Fruit fly (Drosophila melanogaster) whole organism, prepupa: ENCODE measurements around the gene Ugt304A1.

Experiments used
- CG10631 ChIP-seq: fragments of 200-800 bp; sonication (Bioruptor generic); optimal IDR thresholded peaks from 2 replicates; lab custom pipeline; 2016; ENCODE audit warnings: missing biosample characterization, missing genetic modification characterization
- CG10669 ChIP-seq: fragments of 200-800 bp; sonication (Bioruptor generic); optimal IDR thresholded peaks from 3 replicates; lab custom pipeline; 2018; ENCODE audit warnings: missing biosample characterization, mild to moderate bottlenecking, missing genetic modification characterization, moderate library complexity
- CG11294 ChIP-seq: fragments of 200-800 bp; sonication (Bioruptor generic); IDR thresholded peaks from 2 replicates; pipeline ENCODE4 v1.3.6; 2022; ENCODE audit warnings: missing biosample characterization, missing genetic modification characterization
- CG11902 ChIP-seq: fragments of 200-800 bp; sonication (Bioruptor generic); optimal IDR thresholded peaks from 3 replicates; lab custom pipeline; 2016; ENCODE audit warnings: missing biosample characterization, missing genetic modification characterization
- CG15336 ChIP-seq: fragments of 200-800 bp; sonication (Bioruptor generic); IDR thresholded peaks from 2 replicates; pipeline ENCODE4 v1.3.6; 2022; ENCODE audit warnings: missing biosample characterization, missing genetic modification characterization
- CG1621 ChIP-seq: fragments of 200-800 bp; sonication (Bioruptor generic); optimal IDR thresholded peaks from 3 replicates; lab custom pipeline; 2018; ENCODE audit warnings: missing biosample characterization, mild to moderate bottlenecking, missing genetic modification characterization
- CG16779 ChIP-seq: fragments of 200-800 bp; sonication (Bioruptor generic); optimal IDR thresholded peaks from 3 replicates; lab custom pipeline; 2017; ENCODE audit warnings: missing biosample characterization, mild to moderate bottlenecking, missing genetic modification characterization
- CG3032 ChIP-seq: fragments of 200-800 bp; optimal IDR thresholded peaks from 2 replicates; lab custom pipeline; 2019; ENCODE audit warnings: missing biosample characterization, mild to moderate bottlenecking, missing genetic modification characterization, moderate library complexity
- CG31627 ChIP-seq: fragments of 200-800 bp; sonication (Bioruptor generic); optimal IDR thresholded peaks from 3 replicates; lab custom pipeline; 2016; ENCODE audit warnings: missing biosample characterization, missing genetic modification characterization
- CG32006 ChIP-seq: fragments of 200-800 bp; sonication (Bioruptor generic); optimal IDR thresholded peaks from 3 replicates; lab custom pipeline; 2017; ENCODE audit warnings: missing biosample characterization, mild to moderate bottlenecking, missing genetic modification characterization
- CG3919 ChIP-seq: fragments of 200-800 bp; sonication (Bioruptor generic); optimal IDR thresholded peaks from 3 replicates; lab custom pipeline; 2016; ENCODE audit warnings: missing biosample characterization, missing genetic modification characterization
- CG6163 ChIP-seq: fragments of 200-800 bp; sonication (Bioruptor generic); IDR thresholded peaks from 3 replicates; pipeline ENCODE4 v1.3.6; 2022; ENCODE audit warnings: missing biosample characterization, missing genetic modification characterization
- CG6792 ChIP-seq: fragments of 200-800 bp; sonication (Bioruptor generic); optimal IDR thresholded peaks from 3 replicates; lab custom pipeline; 2016; ENCODE audit warnings: missing biosample characterization, missing genetic modification characterization
- CG6808 ChIP-seq: fragments of 200-800 bp; sonication (Bioruptor generic); optimal IDR thresholded peaks from 3 replicates; lab custom pipeline; 2017; ENCODE audit warnings: missing biosample characterization, missing genetic modification characterization, mild to moderate bottlenecking, moderate library complexity, missing genetic modification reagents
- CG6854 ChIP-seq: fragments of 200-800 bp; sonication (Bioruptor generic); optimal IDR thresholded peaks from 2 replicates; lab custom pipeline; 2017; ENCODE audit warnings: missing biosample characterization, mild to moderate bottlenecking, missing genetic modification characterization
- CG7368 ChIP-seq: fragments of 200-800 bp; sonication (Bioruptor generic); optimal IDR thresholded peaks from 3 replicates; lab custom pipeline; 2016; ENCODE audit warnings: missing biosample characterization, missing genetic modification characterization
- CG8119 ChIP-seq: fragments of 200-800 bp; sonication (Bioruptor generic); IDR thresholded peaks from 3 replicates; pipeline ENCODE4 v1.3.6; 2022; ENCODE audit warnings: missing biosample characterization, missing genetic modification characterization
- CG8632 ChIP-seq: fragments of 200-800 bp; sonication (Bioruptor generic); optimal IDR thresholded peaks from 3 replicates; lab custom pipeline; 2016; ENCODE audit warnings: missing biosample characterization, missing genetic modification characterization
- CG9139 ChIP-seq: fragments of 200-800 bp; sonication (Bioruptor generic); optimal IDR thresholded peaks from 3 replicates; lab custom pipeline; 2017; ENCODE audit warnings: missing biosample characterization, mild to moderate bottlenecking, missing genetic modification characterization
- Eip78C ChIP-seq: fragments of 200-800 bp; sonication (Bioruptor generic); peaks from one replicate; lab custom pipeline; 2016; ENCODE audit warnings: missing biosample characterization, missing genetic modification characterization
- Eip93F ChIP-seq: fragments of 200-800 bp; sonication (Bioruptor generic); optimal IDR thresholded peaks from 2 replicates; lab custom pipeline; 2016; ENCODE audit warnings: missing biosample characterization, mild to moderate bottlenecking, missing genetic modification characterization
- Ets21C ChIP-seq: fragments of 200-800 bp; sonication (Bioruptor generic); optimal IDR thresholded peaks from 3 replicates; lab custom pipeline; 2016; ENCODE audit warnings: missing biosample characterization, missing genetic modification characterization
- Ets96B ChIP-seq: fragments of 200-800 bp; optimal IDR thresholded peaks from 2 replicates; lab custom pipeline; 2019; ENCODE audit warnings: missing biosample characterization, mild to moderate bottlenecking, missing genetic modification characterization, moderate library complexity
- Gug ChIP-seq: fragments of 200-800 bp; sonication (Bioruptor generic); IDR thresholded peaks from 2 replicates; pipeline ENCODE4 v1.3.6; 2022; ENCODE audit warnings: missing biosample characterization, missing genetic modification characterization
- Hr38 ChIP-seq: sonication (Bioruptor generic); optimal IDR thresholded peaks from 2 replicates; lab custom pipeline; 2016; ENCODE audit warnings: missing biosample characterization, missing genetic modification characterization
- Hr4 ChIP-seq: fragments of 200-800 bp; sonication (Bioruptor generic); optimal IDR thresholded peaks from 3 replicates; lab custom pipeline; 2016; ENCODE audit warnings: missing biosample characterization, missing genetic modification characterization
- Lpt ChIP-seq: fragments of 200-800 bp; sonication (Bioruptor generic); optimal IDR thresholded peaks from 3 replicates; lab custom pipeline; 2016; ENCODE audit warnings: missing biosample characterization, missing genetic modification characterization
- Met ChIP-seq: fragments of 200-800 bp; sonication (Bioruptor generic); optimal IDR thresholded peaks from 3 replicates; lab custom pipeline; 2016; ENCODE audit warnings: missing biosample characterization, missing genetic modification characterization
- Smox ChIP-seq: fragments of 200-800 bp; sonication (Bioruptor generic); optimal IDR thresholded peaks from 3 replicates; lab custom pipeline; 2016; ENCODE audit warnings: missing biosample characterization, missing genetic modification characterization
- Sox102F ChIP-seq: fragments of 200-800 bp; sonication (Bioruptor generic); optimal IDR thresholded peaks from 2 replicates; lab custom pipeline; 2016; ENCODE audit warnings: missing biosample characterization, mild to moderate bottlenecking, missing genetic modification characterization
- Sox14 ChIP-seq: fragments of 200-800 bp; sonication (Bioruptor generic); optimal IDR thresholded peaks from 3 replicates; lab custom pipeline; 2016; ENCODE audit warnings: missing biosample characterization, missing genetic modification characterization
- Sox15 ChIP-seq: fragments of 200-800 bp; sonication (Bioruptor generic); optimal IDR thresholded peaks from 3 replicates; lab custom pipeline; 2016; ENCODE audit warnings: missing biosample characterization, missing genetic modification characterization
- achi ChIP-seq: fragments of 200-800 bp; sonication (Bioruptor generic); optimal IDR thresholded peaks from 3 replicates; lab custom pipeline; 2016; ENCODE audit warnings: missing biosample characterization, missing genetic modification characterization
- acj6 ChIP-seq: fragments of 200-800 bp; sonication (Bioruptor generic); optimal IDR thresholded peaks from 3 replicates; lab custom pipeline; 2016; ENCODE audit warnings: missing biosample characterization, missing genetic modification characterization
- cyc ChIP-seq: fragments of 200-800 bp; sonication (Bioruptor generic); optimal IDR thresholded peaks from 3 replicates; lab custom pipeline; 2016; ENCODE audit warnings: missing biosample characterization, missing genetic modification characterization
- dac ChIP-seq: fragments of 200-800 bp; sonication (Bioruptor generic); optimal IDR thresholded peaks from 2 replicates; lab custom pipeline; 2017; ENCODE audit warnings: missing biosample characterization, mild to moderate bottlenecking, missing genetic modification characterization
- dsx ChIP-seq: fragments of 200-800 bp; optimal IDR thresholded peaks from 3 replicates; lab custom pipeline; 2019; ENCODE audit warnings: missing biosample characterization, mild to moderate bottlenecking, missing genetic modification characterization, moderate library complexity; ENCODE audit not compliant: poor library complexity, severe bottlenecking
- eg ChIP-seq: fragments of 200-800 bp; sonication (Bioruptor generic); IDR thresholded peaks from 3 replicates; pipeline ENCODE4 v1.3.6; 2022; ENCODE audit warnings: missing biosample characterization, missing genetic modification characterization
- esn ChIP-seq: fragments of 200-800 bp; sonication (Bioruptor generic); optimal IDR thresholded peaks from 2 replicates; lab custom pipeline; 2016; ENCODE audit warnings: missing biosample characterization, mild to moderate bottlenecking, missing genetic modification characterization, moderate library complexity
- fd59A ChIP-seq: fragments of 200-800 bp; sonication (Bioruptor generic); optimal IDR thresholded peaks from 2 replicates; lab custom pipeline; 2017; ENCODE audit warnings: missing biosample characterization, mild to moderate bottlenecking, missing genetic modification characterization, missing genetic modification reagents
- fd85E ChIP-seq: fragments of 200-800 bp; sonication (Bioruptor generic); optimal IDR thresholded peaks from 3 replicates; lab custom pipeline; 2016; ENCODE audit warnings: missing biosample characterization, missing genetic modification characterization
- fkh ChIP-seq: fragments of 200-800 bp; sonication (Bioruptor generic); optimal IDR thresholded peaks from 3 replicates; lab custom pipeline; 2017; ENCODE audit warnings: missing biosample characterization, mild to moderate bottlenecking, missing genetic modification characterization, moderate library complexity
- lz ChIP-seq: fragments of 200-800 bp; sonication (Bioruptor generic); optimal IDR thresholded peaks from 3 replicates; lab custom pipeline; 2016; ENCODE audit warnings: missing biosample characterization, missing genetic modification characterization
- net ChIP-seq: fragments of 200-800 bp; sonication (Bioruptor generic); optimal IDR thresholded peaks from 3 replicates; lab custom pipeline; 2016; ENCODE audit warnings: missing biosample characterization, missing genetic modification characterization
- pdm3 ChIP-seq: fragments of 200-800 bp; sonication (Bioruptor generic); optimal IDR thresholded peaks from 3 replicates; lab custom pipeline; 2016; ENCODE audit warnings: missing biosample characterization, missing genetic modification characterization
- spab ChIP-seq: fragments of 200-800 bp; sonication (Bioruptor generic); optimal IDR thresholded peaks from 2 replicates; lab custom pipeline; 2017; ENCODE audit warnings: missing biosample characterization, mild to moderate bottlenecking, missing genetic modification characterization, missing genetic modification reagents

The Ugt304A1 gene

dm6 chr3R:11211291-11212061 is 36.3 kb upstream of the Ugt304A1 start (continued):
- TF ChIP-seq achi (GFP tag; lab: Kevin White, UChicago) = peak; percentile 67
- TF ChIP-seq Ets21C (GFP tag; lab: Kevin White, UChicago) = peak; percentile 66
- TF ChIP-seq CG3919 (GFP tag; lab: Kevin White, UChicago) = peak; percentile 72
- TF ChIP-seq Sox102F (GFP tag; lab: Kevin White, UChicago) = peak; percentile 72
- TF ChIP-seq CG15336 (GFP tag; lab: Robert Waterston, UW) = peak; percentile 69
- TF ChIP-seq CG3032 (tag; lab: Kevin White, UChicago) = peak; percentile 49
- no peak for TF ChIP-seq Hr38 (GFP tag; lab: Kevin White, UChicago)
- peak; percentile 53 for TF ChIP-seq CG10669 (GFP tag; lab: Kevin White, UChicago)
- no peak for TF ChIP-seq fkh
- TF ChIP-seq CG11294 (GFP tag; lab: Robert Waterston, UW) = no peak
- TF ChIP-seq net (GFP tag; lab: Kevin White, UChicago) = peak; percentile 72
- TF ChIP-seq dac (GFP tag; lab: Kevin White, UChicago) = peak; percentile 21
- TF ChIP-seq fd85E (GFP tag; lab: Kevin White, UChicago) = no peak
- TF ChIP-seq Eip78C (GFP tag; lab: Kevin White, UChicago) = peak; percentile 88
- TF ChIP-seq CG1621 (tag; lab: Kevin White, UChicago) = no peak
- TF ChIP-seq CG6163 (GFP tag; lab: Robert Waterston, UW) = peak; percentile 70
- peak; percentile 14 for TF ChIP-seq CG6808 (GFP tag; lab: Kevin White, UChicago)

dm6 chr3R:11209801-11210402 is 34.7 kb upstream of the Ugt304A1 start, which contains the start of the genes SdhC and Tctp:
SdhC (minus strand) TSS chr3R:11209849.
Tctp (plus strand) TSS chr3R:11210247.
- TF ChIP-seq lz (GFP tag; lab: Kevin White, UChicago) (peak; percentile 47), Met (GFP tag; lab: Kevin White, UChicago) (peak; percentile 64), cyc (GFP tag; lab: Kevin White, UChicago) (peak; percentile 10), Smox (GFP tag; lab: Kevin White, UChicago) (peak; percentile 47), CG9139 (GFP tag; lab: Kevin White, UChicago) (no peak), CG6808 (GFP tag; lab: Kevin White, UChicago) (peak; percentile 12), eg (GFP tag; lab: Robert Waterston, UW) (peak; percentile 28; the same call in 1 of the 3 replicates), fd59A (GFP tag; lab: Kevin White, UChicago) (no peak), CG1621 (tag; lab: Kevin White, UChicago) (peak; percentile 19), CG7368 (no peak), Hr4 (GFP tag; lab: Kevin White, UChicago) (peak; percentile 42), Eip93F (GFP tag; lab: Kevin White, UChicago) (no peak), CG6792 (GFP tag; lab: Kevin White, UChicago) (peak; percentile 30), esn (GFP tag; lab: Kevin White, UChicago) (peak; percentile 68), Sox14 (peak; percentile 52), achi (GFP tag; lab: Kevin White, UChicago) (peak; percentile 53), spab (GFP tag; lab: Kevin White, UChicago) (no peak), dac (GFP tag; lab: Kevin White, UChicago) (no peak), dsx (GFP tag; lab: Kevin White, UChicago) (peak; percentile 10), CG16779 (tag; lab: Kevin White, UChicago) (no peak), CG3032 (tag; lab: Kevin White, UChicago) (peak; percentile 23), CG31627 (GFP tag; lab: Kevin White, UChicago) (peak; percentile 36), CG11902 (GFP tag; lab: Kevin White, UChicago) (no peak), Lpt (GFP tag; lab: Kevin White, UChicago) (peak; percentile 31), CG3919 (GFP tag; lab: Kevin White, UChicago) (peak; percentile 59), CG8119 (GFP tag; lab: Robert Waterston, UW) (0 out of 3 replicates have a peak, but pooled peaks have one; percentile 12), Sox15 (GFP tag; lab: Kevin White, UChicago) (no peak), acj6 (peak; percentile 24), CG6854 (GFP tag; lab: Kevin White, UChicago) (peak; percentile 66), CG10631 (GFP tag; lab: Kevin White, UChicago) (peak; percentile 62), pdm3 (peak; percentile 52), CG8632 (GFP tag; lab: Kevin White, UChicago) (no peak), Gug (GFP tag; lab: Robert Waterston, UW) (no peak), Ets21C (GFP tag; lab: Kevin White, UChicago) (peak; percentile 28), net (GFP tag; lab: Kevin White, UChicago) (peak; percentile 5), CG6163 (GFP tag; lab: Robert Waterston, UW) (peak; percentile 42; the same call in 2 of the 3 replicates), Hr38 (GFP tag; lab: Kevin White, UChicago) (no peak), Ets96B (tag; lab: Kevin White, UChicago) (no peak), CG11294 (GFP tag; lab: Robert Waterston, UW) (no peak), CG32006 (GFP tag; lab: Kevin White, UChicago) (no peak)
